Fruit fly (Drosophila melanogaster) whole organism, embryonic: Measurements from ENCODE around the gene CG13126.

Experiments
- Asciz ChIP-seq: fragments of 200-800 bp; sonication (Bioruptor generic); optimal IDR thresholded peaks from 2 replicates; lab custom pipeline; 2017; ENCODE audit warnings: missing biosample characterization, mild to moderate bottlenecking, missing genetic modification characterization, missing genetic modification reagents
- Atf-2 ChIP-seq: fragments of 200-800 bp; sonication (Bioruptor generic); optimal IDR thresholded peaks from 2 replicates; lab custom pipeline; 2016; ENCODE audit warnings: missing biosample characterization, missing genetic modification characterization
- CG10431 ChIP-seq: fragments of 200-800 bp; sonication (Bioruptor generic); optimal IDR thresholded peaks from 3 replicates; lab custom pipeline; 2018; ENCODE audit warnings: missing biosample characterization, mild to moderate bottlenecking, missing genetic modification characterization
- CG12659 ChIP-seq: fragments of 200-800 bp; sonication (Bioruptor generic); optimal IDR thresholded peaks from 3 replicates; lab custom pipeline; 2017; ENCODE audit warnings: mild to moderate bottlenecking, missing biosample characterization, missing genetic modification reagents, missing genetic modification characterization
- CG14441 ChIP-seq: fragments of 200-800 bp; sonication (Bioruptor generic); IDR thresholded peaks from 2 replicates; pipeline ENCODE4 v1.3.6; 2022; ENCODE audit warnings: missing biosample characterization, missing genetic modification characterization
- CG15011 ChIP-seq: fragments of 200-800 bp; sonication (Bioruptor generic); optimal IDR thresholded peaks from 3 replicates; lab custom pipeline; 2018; ENCODE audit warnings: missing biosample characterization, mild to moderate bottlenecking, missing genetic modification characterization
- CG15514 ChIP-seq: fragments of 200-800 bp; sonication (Bioruptor generic); optimal IDR thresholded peaks from 3 replicates; lab custom pipeline; 2017; ENCODE audit warnings: missing biosample characterization, missing genetic modification characterization, mild to moderate bottlenecking, moderate library complexity, missing genetic modification reagents
- CG1603 ChIP-seq: fragments of 200-800 bp; sonication (Bioruptor generic); optimal IDR thresholded peaks from 2 replicates; lab custom pipeline; 2019; ENCODE audit warnings: missing biosample characterization, mild to moderate bottlenecking, missing genetic modification characterization, moderate library complexity
- CG17186 ChIP-seq: fragments of 200-800 bp; sonication (Bioruptor generic); optimal IDR thresholded peaks from 3 replicates; lab custom pipeline; 2017; ENCODE audit warnings: missing biosample characterization, missing genetic modification reagents, missing genetic modification characterization
- CG18599 ChIP-seq: fragments of 200-800 bp; sonication (Bioruptor generic); optimal IDR thresholded peaks from 3 replicates; lab custom pipeline; 2017; ENCODE audit warnings: missing biosample characterization, missing genetic modification characterization, mild to moderate bottlenecking, moderate library complexity, missing genetic modification reagents
- CG2199 ChIP-seq: fragments of 200-800 bp; sonication (Bioruptor generic); IDR thresholded peaks from 3 replicates; pipeline ENCODE4 v1.3.6; 2022; ENCODE audit warnings: missing biosample characterization, missing genetic modification characterization
- CG30403 ChIP-seq: fragments of 200-800 bp; sonication (Bioruptor generic); optimal IDR thresholded peaks from 3 replicates; lab custom pipeline; 2016; ENCODE audit warnings: missing biosample characterization, missing genetic modification characterization
- CG3726 ChIP-seq: fragments of 200-800 bp; sonication (Bioruptor generic); IDR thresholded peaks from 3 replicates; pipeline ENCODE4, ENCODE4 v1.3.6; 2022; ENCODE audit warnings: missing biosample characterization, missing genetic modification characterization
- CG4820 ChIP-seq: fragments of 200-800 bp; sonication (Bioruptor generic); optimal IDR thresholded peaks from 3 replicates; lab custom pipeline; 2016; ENCODE audit warnings: missing biosample characterization, missing genetic modification characterization
- CG6175 ChIP-seq: fragments of 200-800 bp; sonication (Bioruptor generic); IDR thresholded peaks from 3 replicates; pipeline ENCODE4 v1.3.6; 2022; ENCODE audit warnings: missing biosample characterization, missing genetic modification characterization
- CG6765 ChIP-seq: fragments of 200-800 bp; sonication (Bioruptor generic); optimal IDR thresholded peaks from 3 replicates; lab custom pipeline; 2017; ENCODE audit warnings: missing biosample characterization, mild to moderate bottlenecking, missing genetic modification characterization
- CG7556 ChIP-seq: fragments of 200-800 bp; sonication (Bioruptor generic); optimal IDR thresholded peaks from 2 replicates; lab custom pipeline; 2017; ENCODE audit warnings: missing biosample characterization, mild to moderate bottlenecking, missing genetic modification characterization
- CG7987 ChIP-seq: fragments of 200-800 bp; sonication (Bioruptor generic); optimal IDR thresholded peaks from 2 replicates; lab custom pipeline; 2018; ENCODE audit warnings: missing biosample characterization, mild to moderate bottlenecking, missing genetic modification characterization, moderate library complexity
- CG8281 ChIP-seq: fragments of 200-800 bp; sonication (Bioruptor generic); optimal IDR thresholded peaks from 2 replicates; lab custom pipeline; 2018; ENCODE audit warnings: missing biosample characterization, mild to moderate bottlenecking, missing genetic modification characterization, moderate library complexity
- CG9817 ChIP-seq: fragments of 200-800 bp; sonication (Bioruptor generic); optimal IDR thresholded peaks from 2 replicates; lab custom pipeline; 2018; ENCODE audit warnings: missing biosample characterization, mild to moderate bottlenecking, missing genetic modification characterization, moderate library complexity
- D19A ChIP-seq: fragments of 200-800 bp; optimal IDR thresholded peaks from 3 replicates; lab custom pipeline; 2019; ENCODE audit warnings: missing biosample characterization, mild to moderate bottlenecking, missing genetic modification characterization, moderate library complexity
- Hmx ChIP-seq: fragments of 200-800 bp; sonication (Bioruptor generic); optimal IDR thresholded peaks from 2 replicates; lab custom pipeline; 2016; ENCODE audit warnings: missing biosample characterization, missing genetic modification characterization
- Hr39 ChIP-seq: fragments of >200 bp; optimal IDR thresholded peaks from 2 replicates; lab custom pipeline; 2017
- Hsf ChIP-seq: fragments of 200-800 bp; sonication (Bioruptor generic); optimal IDR thresholded peaks from 3 replicates; lab custom pipeline; 2016; ENCODE audit warnings: missing biosample characterization, missing genetic modification characterization
- Lpt ChIP-seq: fragments of >200 bp; optimal IDR thresholded peaks from 2 replicates; lab custom pipeline; 2018; ENCODE audit warnings: missing biosample characterization, missing genetic modification characterization
- Mad ChIP-seq: fragments of 200-800 bp; sonication (Bioruptor generic); optimal IDR thresholded peaks from 2 replicates; lab custom pipeline; 2016; ENCODE audit warnings: missing biosample characterization, missing genetic modification characterization
- NC2α ChIP-seq: fragments of 200-800 bp; sonication (Bioruptor generic); optimal IDR thresholded peaks from 2 replicates; lab custom pipeline; 2016; ENCODE audit warnings: missing biosample characterization, missing genetic modification characterization
- Nf-YA ChIP-seq: fragments of 200-800 bp; sonication (Bioruptor generic); IDR thresholded peaks from 2 replicates; pipeline ENCODE4 v1.3.6; 2022; ENCODE audit warnings: missing biosample characterization, missing genetic modification characterization
- Nf-YC ChIP-seq: fragments of 200-800 bp; optimal IDR thresholded peaks from 3 replicates; lab custom pipeline; 2019; ENCODE audit warnings: missing biosample characterization, mild to moderate bottlenecking, missing genetic modification characterization, moderate library complexity
- Rx ChIP-seq: fragments of 200-800 bp; sonication (Bioruptor generic); IDR thresholded peaks from 2 replicates; pipeline ENCODE4 v1.3.6; 2022; ENCODE audit warnings: missing biosample characterization, missing genetic modification characterization
- Taf1 ChIP-seq: fragments of 200-800 bp; sonication (Bioruptor generic); IDR thresholded peaks from 2 replicates; pipeline ENCODE4 v1.3.6; 2022; ENCODE audit warnings: missing biosample characterization, missing genetic modification characterization
- Vsx1 ChIP-seq: fragments of 200-800 bp; sonication (Bioruptor generic); optimal IDR thresholded peaks from 2 replicates; lab custom pipeline; 2017; ENCODE audit warnings: missing biosample characterization, mild to moderate bottlenecking, missing genetic modification characterization, missing genetic modification reagents
- ac ChIP-seq: fragments of 200-800 bp; sonication (Bioruptor generic); optimal IDR thresholded peaks from 3 replicates; lab custom pipeline; 2017; ENCODE audit warnings: missing biosample characterization, mild to moderate bottlenecking, missing genetic modification characterization
- chn ChIP-seq: fragments of 200-800 bp; sonication (Bioruptor generic); optimal IDR thresholded peaks from 2 replicates; lab custom pipeline; 2016; ENCODE audit warnings: missing biosample characterization, missing genetic modification characterization
- ci ChIP-seq: fragments of 200-800 bp; sonication (Bioruptor generic); IDR thresholded peaks from 3 replicates; pipeline ENCODE4 v1.3.6; 2022; ENCODE audit warnings: missing biosample characterization, missing genetic modification characterization
- crc ChIP-seq: fragments of 200-800 bp; sonication (Bioruptor generic); optimal IDR thresholded peaks from 2 replicates; lab custom pipeline; 2016; ENCODE audit warnings: missing biosample characterization, missing genetic modification characterization
- dysf ChIP-seq: fragments of 200-800 bp; sonication (Bioruptor generic); IDR thresholded peaks from 3 replicates; pipeline ENCODE4 v1.3.6; 2022; ENCODE audit warnings: missing biosample characterization, missing genetic modification characterization
- eyg ChIP-seq: fragments of 200-800 bp; sonication (Bioruptor generic); optimal IDR thresholded peaks from 3 replicates; lab custom pipeline; 2016; ENCODE audit warnings: missing biosample characterization, missing genetic modification characterization
- gcm ChIP-seq: fragments of 200-800 bp; sonication (Bioruptor generic); optimal IDR thresholded peaks from 2 replicates; lab custom pipeline; 2019; ENCODE audit warnings: missing biosample characterization, mild to moderate bottlenecking, missing genetic modification characterization, moderate library complexity
- grau ChIP-seq: fragments of 200-800 bp; optimal IDR thresholded peaks from 3 replicates; lab custom pipeline; 2019; ENCODE audit warnings: missing biosample characterization, mild to moderate bottlenecking, missing genetic modification characterization, moderate library complexity
- gsb ChIP-seq: fragments of 200-800 bp; sonication (Bioruptor generic); IDR thresholded peaks from 2 replicates; pipeline ENCODE4 v1.3.6; 2022; ENCODE audit warnings: missing biosample characterization, missing genetic modification characterization
- ham ChIP-seq: fragments of 200-800 bp; sonication (Bioruptor generic); IDR thresholded peaks from 2 replicates; pipeline ENCODE4 v1.3.6; 2022; ENCODE audit warnings: missing biosample characterization, missing genetic modification characterization
- hbn ChIP-seq: fragments of 200-800 bp; sonication (Bioruptor generic); IDR thresholded peaks from 2 replicates; pipeline ENCODE4 v1.3.6; 2022; ENCODE audit warnings: missing biosample characterization, missing genetic modification characterization; ENCODE audit not compliant: partially characterized antibody
- insv ChIP-seq, 2 experiments: fragments of 200-800 bp; sonication (Bioruptor generic); optimal IDR thresholded peaks; 3 replicates each; lab custom pipeline; 2016 to 2018; ENCODE audit warnings: missing biosample characterization in 2 of 2, missing genetic modification characterization in 2 of 2
- knrl ChIP-seq: fragments of 200-800 bp; sonication (Bioruptor generic); IDR thresholded peaks from 3 replicates; pipeline ENCODE4 v1.3.6; 2022; ENCODE audit warnings: missing biosample characterization, missing genetic modification characterization; ENCODE audit not compliant: partially characterized antibody
- phol ChIP-seq: fragments of 200-800 bp; sonication (Bioruptor generic); optimal IDR thresholded peaks from 3 replicates; lab custom pipeline; 2018; ENCODE audit warnings: missing biosample characterization, mild to moderate bottlenecking, missing genetic modification characterization, moderate library complexity
- psq ChIP-seq: fragments of 200-800 bp; sonication (Bioruptor generic); optimal IDR thresholded peaks from 2 replicates; lab custom pipeline; 2017; ENCODE audit warnings: missing biosample characterization, missing genetic modification characterization
- pum ChIP-seq: fragments of 200-800 bp; sonication (Bioruptor generic); optimal IDR thresholded peaks from 2 replicates; lab custom pipeline; 2016; ENCODE audit warnings: missing biosample characterization, missing genetic modification characterization
- pzg ChIP-seq: fragments of 200-800 bp; sonication (Bioruptor generic); optimal IDR thresholded peaks from 3 replicates; lab custom pipeline; 2018; ENCODE audit warnings: missing biosample characterization, mild to moderate bottlenecking, missing genetic modification characterization, moderate library complexity
- unc-4 ChIP-seq: fragments of 200-800 bp; sonication (Bioruptor generic); IDR thresholded peaks from 2 replicates; pipeline ENCODE4 v1.3.6; 2022; ENCODE audit warnings: missing biosample characterization, missing genetic modification characterization; ENCODE audit not compliant: partially characterized antibody

The CG13126 gene

DNA sequence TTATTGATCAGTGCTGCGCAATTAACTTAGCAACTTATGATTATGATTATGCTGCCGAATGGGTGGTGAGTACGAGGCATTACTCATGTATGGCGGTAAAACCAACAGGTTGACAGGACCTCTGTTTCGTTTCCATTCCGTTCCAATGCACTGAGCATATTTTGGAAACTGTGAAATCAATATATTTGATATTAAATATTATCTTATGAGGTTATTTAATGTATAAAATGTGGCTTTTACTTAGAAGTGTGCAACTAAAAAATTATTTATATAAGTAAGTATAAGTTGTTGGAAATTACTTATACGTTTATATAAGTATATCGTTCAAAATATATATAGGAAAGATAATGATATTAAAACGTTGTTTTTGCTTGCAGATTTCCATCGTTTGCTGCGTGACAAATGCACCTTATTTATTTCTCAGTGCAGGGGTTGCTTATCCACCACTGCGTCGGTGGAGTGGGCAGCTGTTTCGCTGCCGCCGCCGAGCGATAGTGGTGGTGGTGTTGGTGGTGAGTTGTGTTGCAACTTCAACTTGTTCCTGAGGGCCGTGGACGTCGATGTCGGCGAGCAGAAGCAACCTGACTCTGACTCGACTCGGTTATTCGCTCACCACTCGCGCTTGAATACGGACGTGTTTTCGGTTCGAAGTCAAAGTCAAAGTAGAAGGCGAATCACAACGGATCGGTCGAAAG, 30.2 kb upstream of the CG13126 start, which contains the start of gene bib (continued):
- TF ChIP-seq CG1603 (peak; percentile 37), crc (GFP tag; lab: Kevin White, UChicago) (no peak), dysf (GFP tag; lab: Robert Waterston, UW) (peak; percentile 77), grau (tag; lab: Kevin White, UChicago) (peak; percentile 87), unc-4 (GFP tag; lab: Robert Waterston, UW) (no peak), phol (tag; lab: Kevin White, UChicago) (peak; percentile 91), ham (no peak), ac (GFP tag; lab: Kevin White, UChicago) (peak; percentile 81), Hsf (peak; percentile 69), CG15011 (peak; percentile 78), pum (GFP tag; lab: Kevin White, UChicago) (peak; percentile 6), CG2199 (GFP tag; lab: Robert Waterston, UW) (0 out of 3 replicates have a peak, but pooled peaks have one; percentile 29), hbn (GFP tag; lab: Robert Waterston, UW) (no peak), CG3726 (GFP tag; lab: Robert Waterston, UW) (no peak), CG6175 (GFP tag; lab: Robert Waterston, UW) (peak; percentile 23; the same call in 1 of the 3 replicates), CG9817 (peak; percentile 48), knrl (GFP tag; lab: Robert Waterston, UW) (no peak), Nf-YA (GFP tag; lab: Robert Waterston, UW) (no peak), CG17186 (peak; percentile 41), CG15514 (peak; percentile 52), chn (peak; percentile 61), CG7987 (GFP tag; lab: Kevin White, UChicago) (no peak), ci (peak; percentile 78; the same call in 2 of the 3 replicates), Lpt (GFP tag; lab: Kevin White, UChicago) (no peak), CG14441 (GFP tag; lab: Robert Waterston, UW) (peak; percentile 58; the same call in 1 of the 2 replicates), CG10431 (GFP tag; lab: Kevin White, UChicago) (peak; percentile 85), CG6765 (GFP tag; lab: Kevin White, UChicago) (peak; percentile 47), Asciz (GFP tag; lab: Kevin White, UChicago) (peak; percentile 75), insv (GFP tag; optimal IDR thresholded peaks at IDR 0.05; lab: Kevin White, UChicago) (peak in 1 of 2 experiments; percentile 25), eyg (GFP tag; lab: Kevin White, UChicago) (no peak), Hmx (GFP tag; lab: Kevin White, UChicago) (no peak), Taf1 (GFP tag; lab: Robert Waterston, UW) (no peak), CG18599 (GFP tag; lab: Kevin White, UChicago) (peak; percentile 90), CG8281 (tag; lab: Kevin White, UChicago) (peak; percentile 53), CG12659 (GFP tag; lab: Kevin White, UChicago) (peak; percentile 85), psq (peak; percentile 55), Vsx1 (GFP tag; lab: Kevin White, UChicago) (peak; percentile 73), Nf-YC (peak; percentile 64), NC2α (no peak), Hr39 (lab: Kevin White, UChicago) (no peak), Rx (no peak), gcm (peak; percentile 85), D19A (tag; lab: Kevin White, UChicago) (peak; percentile 87), CG4820 (GFP tag; lab: Kevin White, UChicago) (peak; percentile 69), CG7556 (peak; percentile 95), pzg (GFP tag; lab: Kevin White, UChicago) (no peak), CG30403 (GFP tag; lab: Kevin White, UChicago) (peak; percentile 87), Mad (GFP tag; lab: Kevin White, UChicago) (peak; percentile 8), gsb (GFP tag; lab: Robert Waterston, UW) (no peak), Atf-2 (GFP tag; lab: Kevin White, UChicago) (no peak)
